Worm (Caenorhabditis elegans) whole organism, late embryonic: Measurements from ENCODE around the gene T28D9.16.

Experiments used
- ceh-45 ChIP-seq: fragments of 200-800 bp; sonication (Bioruptor generic); IDR thresholded peaks from 2 replicates; pipeline ENCODE4 v1.3.6; 2022; ENCODE audit warnings: missing genetic modification reagents, missing genetic modification characterization, missing compliant biosample characterization
- fax-1 ChIP-seq: sonication (generic microtip); optimal IDR thresholded peaks from 2 replicates; lab custom pipeline; 2016; ENCODE audit warnings: missing genotype, missing genetic modification characterization, missing compliant biosample characterization
- fkh-10 ChIP-seq: fragments of 150-350 bp; optimal IDR thresholded peaks from 2 replicates; lab custom pipeline; 2014; ENCODE audit warnings: missing biosample characterization, missing genetic modification reagents, missing genetic modification characterization
- fkh-6 ChIP-seq: sonication (generic microtip); optimal IDR thresholded peaks from 2 replicates; lab custom pipeline; 2016; ENCODE audit warnings: missing genetic modification characterization, missing compliant biosample characterization
- rnt-1 ChIP-seq: sonication (generic microtip); optimal IDR thresholded peaks from 2 replicates; lab custom pipeline; 2016; ENCODE audit warnings: missing genetic modification characterization, missing compliant biosample characterization
- zip-5 ChIP-seq: sonication (generic microtip); optimal IDR thresholded peaks from 2 replicates; lab custom pipeline; 2016; ENCODE audit warnings: missing genetic modification characterization, missing compliant biosample characterization

- no peak for TF ChIP-seq fax-1
- no peak for TF ChIP-seq zip-5 (tag; lab: Kevin White, UChicago)
- no peak for TF ChIP-seq ceh-45 (GFP tag; lab: Robert Waterston, UW)
- no peak for TF ChIP-seq fkh-10 (GFP tag; lab: Kevin White, UChicago)
- TF ChIP-seq rnt-1 (tag; lab: Kevin White, UChicago): peak; percentile 18
- no peak for TF ChIP-seq fkh-6 (tag; lab: Kevin White, UChicago)
These were observed 47.3 kb downstream of the T28D9.16 start for ce11 chrII:6522622-6523254.
